Fruit fly (Drosophila melanogaster) whole organism, wandering third instar larva: ENCODE measurements around the gene CG12983.

ENCODE experiments used
- Dfd ChIP-seq: fragments of >200 bp; optimal IDR thresholded peaks from 2 replicates; lab custom pipeline; 2017; ENCODE audit warnings: missing biosample characterization, missing genetic modification characterization
- Dif ChIP-seq: fragments of 200-275, 200-300 bp; sonication (Bioruptor generic); optimal IDR thresholded peaks from 2 replicates; lab custom pipeline; 2018; ENCODE audit warnings: missing biosample characterization, missing genetic modification characterization; ENCODE audit not compliant: partially characterized antibody
- brk ChIP-seq: fragments of 200-800 bp; sonication (Bioruptor generic); optimal IDR thresholded peaks from 2 replicates; lab custom pipeline; 2016; ENCODE audit warnings: missing biosample characterization, mild to moderate bottlenecking, missing genetic modification characterization
- ey ChIP-seq: fragments of 200-800 bp; sonication (Bioruptor generic); optimal IDR thresholded peaks from 2 replicates; lab custom pipeline; 2016; ENCODE audit warnings: missing biosample characterization, missing genetic modification characterization
- pan ChIP-seq: fragments of >200 bp; optimal IDR thresholded peaks from 2 replicates; lab custom pipeline; 2017
- sage ChIP-seq: fragments of 200-800 bp; sonication (Bioruptor generic); optimal IDR thresholded peaks from 2 replicates; lab custom pipeline; 2016; ENCODE audit warnings: missing biosample characterization, mild to moderate bottlenecking, missing genetic modification characterization
- sv ChIP-seq: fragments of 200-800 bp; sonication (Bioruptor generic); optimal IDR thresholded peaks from 3 replicates; lab custom pipeline; 2016; ENCODE audit warnings: missing biosample characterization, missing genetic modification characterization

- TF ChIP-seq sage (GFP tag; lab: Kevin White, UChicago) (no peak), sv (GFP tag; lab: Kevin White, UChicago) (no peak), pan (lab: Kevin White, UChicago) (no peak), ey (GFP tag; lab: Kevin White, UChicago) (peak; percentile 16), Dif (no peak), Dfd (GFP tag; lab: Kevin White, UChicago) (no peak), brk (GFP tag; lab: Kevin White, UChicago) (no peak)
These were observed 16.7 kb upstream of the CG12983 start for dm6 chr3L:20983309-20983708.
